Fruit fly (Drosophila melanogaster): ENCODE data around the gene SAK.

The SAK gene

DNA sequence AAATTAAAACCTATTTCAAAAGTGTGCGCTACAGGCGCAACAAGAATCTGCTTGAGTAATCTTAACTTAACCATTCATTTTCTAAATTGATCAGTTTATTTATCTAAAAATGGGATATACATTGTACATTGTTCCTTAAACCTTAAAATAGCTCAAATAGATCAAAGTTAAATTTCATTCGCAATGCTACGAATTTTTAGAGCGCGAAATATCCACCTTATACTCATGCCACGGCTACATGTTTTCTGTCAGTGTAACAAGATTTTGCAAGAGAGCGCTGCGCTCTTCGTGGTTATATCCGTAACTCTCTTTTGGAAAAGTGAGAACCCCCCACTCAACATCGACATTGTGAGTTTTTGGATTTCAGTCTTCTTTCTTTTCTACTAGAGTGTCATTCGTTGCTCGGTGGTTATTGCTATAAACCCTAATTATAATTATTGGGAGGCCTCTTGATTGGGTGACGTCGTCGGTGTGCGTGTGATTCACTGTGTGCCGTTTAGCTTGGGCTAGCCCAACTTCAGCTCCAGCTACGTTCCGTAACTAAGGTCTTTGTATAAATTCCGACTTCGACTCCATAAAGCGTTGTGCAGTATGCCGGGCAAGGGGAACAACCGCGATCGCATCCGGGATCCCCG, 6.1 kb downstream of the SAK start (continued):
- no peak for TF ChIP-seq ftz-f1 (GFP tag; optimal IDR thresholded peaks at IDR 0.05)
- no peak for TF ChIP-seq CG10959 (GFP tag; IDR thresholded peaks at IDR 0.05)
- TF ChIP-seq Neu2 (GFP tag; optimal IDR thresholded peaks at IDR 0.05; ENCODE audit: borderline replicate concordance) = no peak
- peak; percentile 62 for TF ChIP-seq CG11504 (tag; optimal IDR thresholded peaks at IDR 0.05)
- no peak for TF ChIP-seq CG11085 (GFP tag; IDR thresholded peaks at IDR 0.05)
- TF ChIP-seq zfh2 (GFP tag; optimal IDR thresholded peaks at IDR 0.05) = peak; percentile 36
- TF ChIP-seq ci (GFP tag; IDR thresholded peaks at IDR 0.05) = peak; percentile 71; the same call in 2 of the 3 replicates
- no peak for TF ChIP-seq sima (GFP tag; optimal IDR thresholded peaks at IDR 0.05)
- peak; percentile 38 for TF ChIP-seq CG12219 (GFP tag; optimal IDR thresholded peaks at IDR 0.05)
- TF ChIP-seq Bdp1 (GFP tag; optimal IDR thresholded peaks at IDR 0.05) = no peak
- no peak for TF ChIP-seq Tbp (GFP tag; optimal IDR thresholded peaks at IDR 0.05)
- TF ChIP-seq Poxn (GFP tag; IDR thresholded peaks at IDR 0.05) = no peak
- no peak for TF ChIP-seq amos (GFP tag; IDR thresholded peaks at IDR 0.05; ENCODE audit: partially characterized antibody)
- TF ChIP-seq lov (optimal IDR thresholded peaks at IDR 0.05) = no peak
- TF ChIP-seq lov (GFP tag; IDR thresholded peaks at IDR 0.05) = no peak
- TF ChIP-seq CG13424 (tag; optimal IDR thresholded peaks at IDR 0.05) = peak; percentile 33
- TF ChIP-seq Six4 (GFP tag; optimal IDR thresholded peaks at IDR 0.05) = no peak
- no peak for TF ChIP-seq B-H2 (GFP tag; optimal IDR thresholded peaks at IDR 0.05)
- TF ChIP-seq esg (GFP tag; conservative IDR thresholded peaks at IDR 0.05) = no peak
- no peak for TF ChIP-seq Lpt (GFP tag; optimal IDR thresholded peaks at IDR 0.05)
- TF ChIP-seq so (GFP tag; IDR thresholded peaks at IDR 0.05) = peak; percentile 39; the same call in 1 of the 3 replicates
- peak; percentile 23 for TF ChIP-seq btn (GFP tag; optimal IDR thresholded peaks at IDR 0.05)
- TF ChIP-seq CG13624 (GFP tag; optimal IDR thresholded peaks at IDR 0.05) = peak; percentile 9
- TF ChIP-seq hbn (GFP tag; IDR thresholded peaks at IDR 0.05; ENCODE audit: partially characterized antibody) = no peak
- no peak for TF ChIP-seq CG14965 (GFP tag; optimal IDR thresholded peaks at IDR 0.05; ENCODE audit: borderline replicate concordance)
- peak; percentile 90 for TF ChIP-seq sens (GFP tag)
- TF ChIP-seq run (tag; optimal IDR thresholded peaks at IDR 0.05) = no peak
- TF ChIP-seq CG17829 (tag; optimal IDR thresholded peaks at IDR 0.05) = no peak
- TF ChIP-seq CG8478 (optimal IDR thresholded peaks at IDR 0.05) = no peak
- TF ChIP-seq Gug (GFP tag; IDR thresholded peaks at IDR 0.05) = peak; percentile 41; the same call in 1 of the 4 replicates
- no peak for TF ChIP-seq CG4617 (GFP tag; optimal IDR thresholded peaks at IDR 0.05; ENCODE audit: borderline replicate concordance)
- no peak for TF ChIP-seq CG8089 (GFP tag; optimal IDR thresholded peaks at IDR 0.05)
- no peak for TF ChIP-seq CG15011 (GFP tag; optimal IDR thresholded peaks at IDR 0.05)
- no peak for TF ChIP-seq CG11398 (GFP tag; optimal IDR thresholded peaks at IDR 0.05)
- TF ChIP-seq B-H1 (GFP tag; IDR thresholded peaks at IDR 0.05) = no peak
- TF ChIP-seq abd-A (tag; optimal IDR thresholded peaks at IDR 0.05) = no peak
- TF ChIP-seq CG1647 (GFP tag; optimal IDR thresholded peaks at IDR 0.05) = no peak
- TF ChIP-seq dpn (GFP tag; optimal IDR thresholded peaks at IDR 0.05) = peak; percentile 29
- TF ChIP-seq cg (GFP tag; optimal IDR thresholded peaks at IDR 0.05) = no peak
- no peak for TF ChIP-seq CG30431 (GFP tag; optimal IDR thresholded peaks at IDR 0.05)
- peak; percentile 16 for TF ChIP-seq CG1792 (GFP tag; optimal IDR thresholded peaks at IDR 0.05)
- no peak for TF ChIP-seq unc-4 (GFP tag; IDR thresholded peaks at IDR 0.05; ENCODE audit: partially characterized antibody)
- no peak for TF ChIP-seq en (GFP tag; optimal IDR thresholded peaks at IDR 0.05)
- peak; percentile 32 for TF ChIP-seq repo (GFP tag; optimal IDR thresholded peaks at IDR 0.05)
- no peak for TF ChIP-seq jumu (GFP tag; optimal IDR thresholded peaks at IDR 0.05)
- no peak for TF ChIP-seq CG33213 (GFP tag; optimal IDR thresholded peaks at IDR 0.05)
- TF ChIP-seq Hand (GFP tag; optimal IDR thresholded peaks at IDR 0.05) = peak; percentile 35
- no peak for TF ChIP-seq salm (tag; optimal IDR thresholded peaks at IDR 0.05)
- no peak for TF ChIP-seq seq (GFP tag; IDR thresholded peaks at IDR 0.05)
- TF ChIP-seq CG17186 (GFP tag; optimal IDR thresholded peaks at IDR 0.05) = no peak
- TF ChIP-seq Hr78 (GFP tag; optimal IDR thresholded peaks at IDR 0.05) = peak in 1 of 2 experiments; percentile 57
- no peak for TF ChIP-seq Hey (tag; optimal IDR thresholded peaks at IDR 0.05)

All from whole organism, embryonic.